Worm (Caenorhabditis elegans): ENCODE data around the gene his-38.

ce11 chrX:7269379-7269778, 40.3 kb downstream of the his-38 start, which contains the start of gene grd-7:
- no peak for TF ChIP-seq elt-3 (tag; optimal IDR thresholded peaks at IDR 0.05)
- TF ChIP-seq nhr-77 (tag; optimal IDR thresholded peaks at IDR 0.05), result no peak
- no peak for TF ChIP-seq unc-62 (GFP tag; optimal IDR thresholded peaks at IDR 0.05)
- TF ChIP-seq aly-2 (tag; optimal IDR thresholded peaks at IDR 0.05), result no peak
- no peak for TF ChIP-seq lin-13 (GFP tag; optimal IDR thresholded peaks at IDR 0.05)
- TF ChIP-seq lin-39 (tag; optimal IDR thresholded peaks at IDR 0.05), result no peak
- TF ChIP-seq nhr-129 (tag; optimal IDR thresholded peaks at IDR 0.05), result no peak

All from whole organism, L2 larva.